Worm (Caenorhabditis elegans): ENCODE results near the gene spig-5.

ce11 chrV:14327776-14328175 lies 19.5 kb downstream of the spig-5 start, which contains the start of gene F47B8.5:
- TF ChIP-seq ama-1 (optimal IDR thresholded peaks at IDR 0.05): no peak
- TF ChIP-seq ceh-36 (tag; optimal IDR thresholded peaks at IDR 0.05): no peak
- TF ChIP-seq scrt-1 (GFP tag; IDR thresholded peaks at IDR 0.05): no peak
- no peak for TF ChIP-seq flt-1 (GFP tag; IDR thresholded peaks at IDR 0.05)
- TF ChIP-seq hnd-1 (tag; optimal IDR thresholded peaks at IDR 0.05): no peak
- TF ChIP-seq tbx-37 (GFP tag; conservative IDR thresholded peaks at IDR 0.05): no peak
- no peak for TF ChIP-seq tra-4 (tag; optimal IDR thresholded peaks at IDR 0.05)
- TF ChIP-seq ets-7 (tag; optimal IDR thresholded peaks at IDR 0.05): no peak
- TF ChIP-seq F13C5.2 (tag; optimal IDR thresholded peaks at IDR 0.05): no peak
- TF ChIP-seq tbx-11 (GFP tag; IDR thresholded peaks at IDR 0.05): no peak
- TF ChIP-seq pes-1 (GFP tag; IDR thresholded peaks at IDR 0.05): no peak
